Fruit fly (Drosophila melanogaster) whole organism, embryonic: ENCODE data around the gene Nxf3.

ENCODE experiments used
- Bgb ChIP-seq: fragments of 200-800 bp; sonication (Bioruptor generic); IDR thresholded peaks from 2 replicates; pipeline ENCODE4 v1.3.6; 2022; ENCODE audit warnings: missing biosample characterization, missing genetic modification characterization; ENCODE audit not compliant: partially characterized antibody
- Bteb2 ChIP-seq: fragments of 200-800 bp; sonication (Bioruptor generic); optimal IDR thresholded peaks from 2 replicates; lab custom pipeline; 2016; ENCODE audit warnings: missing biosample characterization, missing genetic modification characterization
- CG11456 ChIP-seq: fragments of 200-800 bp; sonication (Bioruptor generic); IDR thresholded peaks from 3 replicates; pipeline ENCODE4 v1.3.6; 2022; ENCODE audit warnings: missing biosample characterization, missing genetic modification characterization
- CG12391 ChIP-seq: fragments of 200-800 bp; sonication (Bioruptor generic); optimal IDR thresholded peaks from 3 replicates; lab custom pipeline; 2018; ENCODE audit warnings: missing biosample characterization, mild to moderate bottlenecking, missing genetic modification characterization, moderate library complexity
- CG15269 ChIP-seq: fragments of 200-800 bp; sonication (Bioruptor generic); optimal IDR thresholded peaks from 2 replicates; lab custom pipeline; 2018; ENCODE audit warnings: missing biosample characterization, mild to moderate bottlenecking, missing genetic modification characterization, moderate library complexity
- CG15696 ChIP-seq: fragments of 200-800 bp; sonication (Bioruptor generic); optimal IDR thresholded peaks from 2 replicates; lab custom pipeline; 2019; ENCODE audit warnings: missing biosample characterization, mild to moderate bottlenecking, missing genetic modification characterization, moderate library complexity
- CG1647 ChIP-seq: fragments of 200-800 bp; sonication (Bioruptor generic); optimal IDR thresholded peaks from 3 replicates; lab custom pipeline; 2016; ENCODE audit warnings: missing biosample characterization, missing genetic modification characterization
- CG17328 ChIP-seq: fragments of 200-800 bp; sonication (Bioruptor generic); IDR thresholded peaks from 2 replicates; pipeline ENCODE4 v1.3.6; 2022; ENCODE audit warnings: missing biosample characterization, missing genetic modification characterization
- CG17612 ChIP-seq: fragments of 200-800 bp; sonication (Bioruptor generic); IDR thresholded peaks from 2 replicates; pipeline ENCODE4 v1.3.6; 2022; ENCODE audit warnings: missing biosample characterization, missing genetic modification characterization
- CG18262 ChIP-seq: fragments of 200-800 bp; optimal IDR thresholded peaks from 3 replicates; lab custom pipeline; 2019; ENCODE audit warnings: missing biosample characterization, mild to moderate bottlenecking, missing genetic modification characterization, moderate library complexity
- CG18476 ChIP-seq: fragments of 200-800 bp; sonication (Bioruptor generic); optimal IDR thresholded peaks from 2 replicates; lab custom pipeline; 2016; ENCODE audit warnings: missing biosample characterization, mild to moderate bottlenecking, missing genetic modification characterization
- CG2120 ChIP-seq: fragments of 200-800 bp; sonication (Bioruptor generic); optimal IDR thresholded peaks from 3 replicates; lab custom pipeline; 2016; ENCODE audit warnings: missing biosample characterization, missing genetic modification characterization
- CG2202 ChIP-seq: fragments of 200-800 bp; sonication (Bioruptor generic); optimal IDR thresholded peaks from 2 replicates; lab custom pipeline; 2018; ENCODE audit warnings: missing biosample characterization, mild to moderate bottlenecking, missing genetic modification characterization
- CG2678 ChIP-seq: fragments of 200-800 bp; sonication (Bioruptor generic); optimal IDR thresholded peaks from 3 replicates; lab custom pipeline; 2019; ENCODE audit warnings: missing biosample characterization, mild to moderate bottlenecking, missing genetic modification characterization, moderate library complexity
- CG2875 ChIP-seq: fragments of 200-800 bp; sonication (Bioruptor generic); optimal IDR thresholded peaks from 2 replicates; lab custom pipeline; 2017; ENCODE audit warnings: missing biosample characterization, mild to moderate bottlenecking, missing genetic modification characterization, missing genetic modification reagents
- CG3065 ChIP-seq: fragments of 200-800 bp; sonication (Bioruptor generic); optimal IDR thresholded peaks from 2 replicates; lab custom pipeline; 2016; ENCODE audit warnings: missing biosample characterization, missing genetic modification characterization
- CG31388 ChIP-seq: fragments of 200-800 bp; sonication (Bioruptor generic); optimal IDR thresholded peaks from 2 replicates; lab custom pipeline; 2016; ENCODE audit warnings: missing biosample characterization, missing genetic modification characterization
- CG31441 ChIP-seq: fragments of 200-800 bp; sonication (Bioruptor generic); IDR thresholded peaks from 2 replicates; pipeline ENCODE4 v1.3.6; 2022; ENCODE audit warnings: missing biosample characterization, missing genetic modification characterization
- CG4854 ChIP-seq: fragments of 200-800 bp; sonication (Bioruptor generic); optimal IDR thresholded peaks from 2 replicates; lab custom pipeline; 2016; ENCODE audit warnings: missing biosample characterization, missing genetic modification characterization, inconsistent platforms
- CG6813 ChIP-seq: fragments of 200-800 bp; sonication (Bioruptor generic); optimal IDR thresholded peaks from 2 replicates; lab custom pipeline; 2017; ENCODE audit warnings: missing biosample characterization, missing genetic modification characterization, mild to moderate bottlenecking, moderate library complexity, missing genetic modification reagents
- CG8944 ChIP-seq: fragments of 200-800 bp; sonication (Bioruptor generic); optimal IDR thresholded peaks from 3 replicates; lab custom pipeline; 2016; ENCODE audit warnings: missing biosample characterization, missing genetic modification characterization
- Chrac-16 ChIP-seq: fragments of 200-800 bp; sonication (Bioruptor generic); optimal IDR thresholded peaks from 3 replicates; lab custom pipeline; 2016; ENCODE audit warnings: missing biosample characterization, missing genetic modification characterization
- D ChIP-seq, 2 experiments: fragments of 200-800 bp in 1 of 2; fragments of >200 bp in 1 of 2; sonication (Bioruptor generic) in 1 of 2; optimal IDR thresholded peaks; 2 replicates in 1 of 2; 3 replicates in 1 of 2; lab custom pipeline; 2017; ENCODE audit warnings: mild to moderate bottlenecking in 1 of 2, missing biosample characterization in 1 of 2, missing genetic modification characterization in 1 of 2, missing genetic modification reagents in 1 of 2
- D19A ChIP-seq: fragments of 200-800 bp; optimal IDR thresholded peaks from 3 replicates; lab custom pipeline; 2019; ENCODE audit warnings: missing biosample characterization, mild to moderate bottlenecking, missing genetic modification characterization, moderate library complexity
- Drgx ChIP-seq: fragments of 200-800 bp; sonication (Bioruptor generic); IDR thresholded peaks from 2 replicates; pipeline ENCODE4 v1.3.6; 2022; ENCODE audit warnings: missing biosample characterization, missing genetic modification characterization
- Mad ChIP-seq: fragments of 200-800 bp; sonication (Bioruptor generic); optimal IDR thresholded peaks from 2 replicates; lab custom pipeline; 2016; ENCODE audit warnings: missing biosample characterization, missing genetic modification characterization
- NfI ChIP-seq: fragments of 200-800 bp; sonication (Bioruptor generic); optimal IDR thresholded peaks from 3 replicates; lab custom pipeline; 2018; ENCODE audit warnings: missing biosample characterization, mild to moderate bottlenecking, missing genetic modification characterization, moderate library complexity
- Ptx1 ChIP-seq: fragments of 200-800 bp; sonication (Bioruptor generic); IDR thresholded peaks from 2 replicates; pipeline ENCODE4 v1.3.6; 2022; ENCODE audit warnings: missing biosample characterization, missing genetic modification characterization
- Sox100B ChIP-seq: fragments of 200-800 bp; sonication (Bioruptor generic); optimal IDR thresholded peaks from 3 replicates; lab custom pipeline; 2018; ENCODE audit warnings: missing biosample characterization, mild to moderate bottlenecking, missing genetic modification characterization
- Usf ChIP-seq: fragments of 200-800 bp; sonication (Bioruptor generic); optimal IDR thresholded peaks from 2 replicates; lab custom pipeline; 2017; ENCODE audit warnings: missing genotype, missing biosample characterization, missing genetic modification characterization
- ara ChIP-seq: fragments of 200-800 bp; sonication (Bioruptor generic); IDR thresholded peaks from 2 replicates; pipeline ENCODE4 v1.3.6; 2022; ENCODE audit warnings: missing biosample characterization, missing genetic modification characterization
- ase ChIP-seq: fragments of 200-800 bp; sonication (Bioruptor generic); IDR thresholded peaks from 3 replicates; pipeline ENCODE4 v1.3.6; 2022; ENCODE audit warnings: missing biosample characterization, missing genetic modification characterization
- bab2 ChIP-seq: fragments of 200-800 bp; sonication (Bioruptor generic); optimal IDR thresholded peaks from 2 replicates; lab custom pipeline; 2016; ENCODE audit warnings: missing biosample characterization, missing genetic modification characterization
- cad ChIP-seq: fragments of >200 bp; optimal IDR thresholded peaks from 2 replicates; lab custom pipeline; 2017; ENCODE audit warnings: missing biosample characterization, missing genetic modification characterization
- dati ChIP-seq: fragments of 200-800 bp; sonication (Bioruptor generic); IDR thresholded peaks from 2 replicates; pipeline ENCODE4 v1.3.6; 2022; ENCODE audit warnings: missing biosample characterization, missing genetic modification characterization
- dmrt11E ChIP-seq: fragments of 200-800 bp; sonication (Bioruptor generic); optimal IDR thresholded peaks from 3 replicates; lab custom pipeline; 2018; ENCODE audit warnings: missing biosample characterization, mild to moderate bottlenecking, missing genetic modification characterization, moderate library complexity
- dysf ChIP-seq: fragments of 200-800 bp; sonication (Bioruptor generic); IDR thresholded peaks from 3 replicates; pipeline ENCODE4 v1.3.6; 2022; ENCODE audit warnings: missing biosample characterization, missing genetic modification characterization
- ewg ChIP-seq: fragments of 200-800 bp; sonication (Bioruptor generic); optimal IDR thresholded peaks from 3 replicates; lab custom pipeline; 2017; ENCODE audit warnings: mild to moderate bottlenecking, missing biosample characterization, missing genetic modification reagents, missing genetic modification characterization
- gro ChIP-seq: fragments of 200-800 bp; sonication (Bioruptor generic); optimal IDR thresholded peaks from 2 replicates; lab custom pipeline; 2016; ENCODE audit warnings: missing biosample characterization, missing genetic modification characterization
- lilli ChIP-seq: fragments of 200-800 bp; sonication (Bioruptor generic); optimal IDR thresholded peaks from 3 replicates; lab custom pipeline; 2016; ENCODE audit warnings: missing biosample characterization, missing genetic modification characterization
- ranshi ChIP-seq: fragments of 200-800 bp; sonication (Bioruptor generic); IDR thresholded peaks from 2 replicates; pipeline ENCODE4 v1.3.6; 2022; ENCODE audit warnings: missing biosample characterization, missing genetic modification characterization
- scrt ChIP-seq: fragments of 200-800 bp; sonication (Bioruptor generic); optimal IDR thresholded peaks from 2 replicates; lab custom pipeline; 2018; ENCODE audit warnings: missing biosample characterization, mild to moderate bottlenecking, missing genetic modification characterization, moderate library complexity
- seq ChIP-seq: fragments of 200-800 bp; sonication (Bioruptor generic); IDR thresholded peaks from 2 replicates; pipeline ENCODE4 v1.3.6; 2022; ENCODE audit warnings: missing biosample characterization, missing genetic modification characterization
- ssp ChIP-seq: fragments of 200-800 bp; sonication (Bioruptor generic); IDR thresholded peaks from 2 replicates; pipeline ENCODE4 v1.3.6; 2022; ENCODE audit warnings: missing biosample characterization, missing genetic modification characterization
- tin ChIP-seq: fragments of 200-800 bp; sonication (Bioruptor generic); optimal IDR thresholded peaks from 3 replicates; lab custom pipeline; 2016; ENCODE audit warnings: missing biosample characterization, missing genetic modification characterization
- tll ChIP-seq, 2 experiments: fragments of 200-800 bp in 1 of 2; fragments of >200 bp in 1 of 2; sonication (Bioruptor generic) in 1 of 2; optimal IDR thresholded peaks; 2 replicates each; lab custom pipeline; 2017 to 2019; ENCODE audit warnings: missing biosample characterization in 2 of 2, missing genetic modification characterization in 2 of 2, mild to moderate bottlenecking in 1 of 2, moderate library complexity in 1 of 2
- tna ChIP-seq: fragments of 200-800 bp; sonication (Bioruptor generic); IDR thresholded peaks from 2 replicates; pipeline ENCODE4 v1.3.6; 2022; ENCODE audit warnings: missing biosample characterization, missing genetic modification characterization; ENCODE audit not compliant: partially characterized antibody
- wor ChIP-seq: fragments of 200-800 bp; sonication (Bioruptor generic); IDR thresholded peaks from 2 replicates; pipeline ENCODE4 v1.3.6; 2022; ENCODE audit warnings: missing biosample characterization, missing genetic modification characterization
- zen ChIP-seq: fragments of 200-800 bp; sonication (Bioruptor generic); optimal IDR thresholded peaks from 3 replicates; lab custom pipeline; 2018; ENCODE audit warnings: missing biosample characterization, mild to moderate bottlenecking, missing genetic modification characterization, moderate library complexity
- zf30C ChIP-seq: fragments of 200-800 bp; sonication (Bioruptor generic); optimal IDR thresholded peaks from 3 replicates; lab custom pipeline; 2018; ENCODE audit warnings: missing biosample characterization, mild to moderate bottlenecking, missing genetic modification characterization

Nxf3 gene

DNA sequence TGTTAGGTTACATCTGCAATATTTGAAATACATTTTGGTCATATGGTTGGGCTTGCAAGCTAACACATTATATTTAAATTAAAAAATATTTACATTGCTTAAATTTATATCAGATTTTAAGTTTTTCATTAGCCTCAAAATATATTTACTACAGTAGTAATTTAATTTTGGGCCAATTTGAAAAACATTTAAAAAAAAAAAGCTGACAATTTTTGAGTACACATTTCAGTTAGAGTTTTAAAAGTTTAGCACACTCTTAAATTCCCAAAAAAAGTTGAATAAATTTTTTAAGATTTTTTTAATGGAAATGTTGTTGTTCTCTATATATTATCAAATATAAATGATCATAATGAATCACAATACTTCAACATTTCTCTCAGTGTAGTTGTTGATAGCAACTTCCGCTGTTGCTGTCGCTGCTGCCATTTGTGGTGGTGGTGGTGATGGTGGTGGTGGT is 7.8 kb upstream of the Nxf3 start (continued):
- TF ChIP-seq D19A (tag; lab: Kevin White, UChicago) (peak; percentile 73), ranshi (GFP tag; lab: Robert Waterston, UW) (peak; percentile 41; the same call in 1 of the 2 replicates), CG1647 (GFP tag; lab: Kevin White, UChicago) (no peak), lilli (peak; percentile 4), CG31441 (GFP tag; lab: Robert Waterston, UW) (peak; percentile 85), ssp (GFP tag; lab: Robert Waterston, UW) (0 out of 2 replicates have a peak, but pooled peaks have one; percentile 29), bab2 (GFP tag; lab: Kevin White, UChicago) (peak; percentile 46), CG17328 (peak; percentile 43; the same call in 1 of the 2 replicates), CG3065 (GFP tag; lab: Kevin White, UChicago) (peak; percentile 53), CG17612 (GFP tag; lab: Robert Waterston, UW) (no peak), CG11456 (GFP tag; lab: Robert Waterston, UW) (no peak), CG18262 (tag; lab: Kevin White, UChicago) (peak; percentile 89), CG2202 (tag; lab: Kevin White, UChicago) (peak; percentile 36), zen (tag; lab: Kevin White, UChicago) (peak; percentile 78), Usf (GFP tag; lab: Kevin White, UChicago) (peak; percentile 40), Drgx (GFP tag; lab: Robert Waterston, UW) (peak; percentile 40; the same call in 1 of the 2 replicates), Bgb (GFP tag; lab: Robert Waterston, UW) (no peak), CG15696 (tag; lab: Kevin White, UChicago) (peak; percentile 64), dysf (GFP tag; lab: Robert Waterston, UW) (peak; percentile 51), tna (GFP tag; lab: Robert Waterston, UW) (no peak), CG31388 (peak; percentile 60), CG4854 (peak; percentile 4), tll (GFP tag; optimal IDR thresholded peaks at IDR 0.05; lab: Kevin White, UChicago) (no peak), Chrac-16 (peak; percentile 62), ewg (GFP tag; lab: Kevin White, UChicago) (peak; percentile 60), Sox100B (peak; percentile 92), D (optimal IDR thresholded peaks at IDR 0.05; lab: Kevin White, UChicago) (no peak), D (GFP tag; optimal IDR thresholded peaks at IDR 0.05; lab: Kevin White, UChicago) (peak; percentile 87), dati (0 out of 2 replicates have a peak, but pooled peaks have one; percentile 15), Mad (peak; percentile 39), wor (GFP tag; lab: Robert Waterston, UW) (peak; percentile 35), dmrt11E (peak; percentile 87), cad (GFP tag; lab: Kevin White, UChicago) (no peak), CG8944 (no peak), gro (no peak), NfI (GFP tag; lab: Kevin White, UChicago) (peak; percentile 24), CG2120 (GFP tag; lab: Kevin White, UChicago) (peak; percentile 37), ase (GFP tag; lab: Robert Waterston, UW) (no peak), scrt (GFP tag; lab: Kevin White, UChicago) (peak; percentile 6), Bteb2 (GFP tag; lab: Kevin White, UChicago) (peak; percentile 26), CG2875 (peak; percentile 60), Ptx1 (GFP tag; lab: Robert Waterston, UW) (peak; percentile 46), CG2678 (tag; lab: Kevin White, UChicago) (peak; percentile 86), tin (GFP tag; lab: Kevin White, UChicago) (peak; percentile 63), zf30C (GFP tag; lab: Kevin White, UChicago) (peak; percentile 44), CG18476 (GFP tag; lab: Kevin White, UChicago) (peak; percentile 41), CG12391 (peak; percentile 82), seq (GFP tag; lab: Robert Waterston, UW) (peak; percentile 41; the same call in 1 of the 2 replicates), CG6813 (GFP tag; lab: Kevin White, UChicago) (peak; percentile 48), ara (GFP tag; lab: Robert Waterston, UW) (peak; percentile 38; the same call in 1 of the 2 replicates), CG15269 (tag; lab: Kevin White, UChicago) (peak; percentile 68)
